Fruit fly (Drosophila melanogaster): Measurements from ENCODE around the gene CG33306.

Gene CG33306

dm6 chr2L:13802075-13802639 lies 41.4 kb downstream of the CG33306 start:
- TF ChIP-seq foxo (GFP tag; optimal IDR thresholded peaks at IDR 0.05) (no peak), rgr (GFP tag; optimal IDR thresholded peaks at IDR 0.05) (no peak), Dif (GFP tag; optimal IDR thresholded peaks at IDR 0.05; ENCODE audit: partially characterized antibody) (no peak)

dm6 chr2L:13801166-13801565 lies 42.4 kb downstream of the CG33306 start:
- TF ChIP-seq usp (GFP tag; optimal IDR thresholded peaks at IDR 0.05) (no peak), ey (GFP tag; optimal IDR thresholded peaks at IDR 0.05) (no peak), Abd-B (GFP tag; optimal IDR thresholded peaks at IDR 0.05) (no peak), CG9705 (GFP tag; optimal IDR thresholded peaks at IDR 0.05) (no peak), GATAd (GFP tag; optimal IDR thresholded peaks at IDR 0.05) (no peak), Mio (GFP tag; optimal IDR thresholded peaks at IDR 0.05) (no peak), Hr83 (GFP tag; optimal IDR thresholded peaks at IDR 0.05; ENCODE audit: poor library complexity, severe bottlenecking) (no peak), sage (GFP tag; optimal IDR thresholded peaks at IDR 0.05) (no peak), CrebA (GFP tag; optimal IDR thresholded peaks at IDR 0.05; ENCODE audit: borderline replicate concordance) (no peak), rgr (GFP tag; optimal IDR thresholded peaks at IDR 0.05) (no peak), woc (GFP tag; optimal IDR thresholded peaks at IDR 0.05) (no peak)

DNA sequence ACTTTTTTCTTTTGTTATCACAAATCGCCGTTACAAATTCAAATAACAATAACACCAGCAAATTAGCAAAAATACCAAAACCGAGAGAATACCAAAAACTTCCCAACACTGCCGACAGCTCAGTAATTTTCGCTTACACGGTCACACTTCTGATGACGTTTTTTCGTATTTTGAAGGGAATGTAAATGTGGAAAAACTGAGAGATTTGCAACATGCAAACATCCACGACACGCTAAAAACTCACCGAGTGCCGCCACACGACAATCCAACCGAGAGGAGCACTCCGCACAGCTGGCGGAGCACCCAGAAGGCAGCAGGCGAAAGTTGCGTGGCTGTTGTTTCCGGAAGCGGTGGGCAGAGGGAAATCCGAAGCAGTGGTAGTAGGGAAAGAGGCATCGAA lies 50.1 kb downstream of the CG33306 start, which contains the start of gene Sec71:
Gene Sec71, plus strand, starts transcription at position 117 of the 400 bp plus-strand sequence.
- TF ChIP-seq Rel (GFP tag; optimal IDR thresholded peaks at IDR 0.05) (no peak), Rel (tag; optimal IDR thresholded peaks at IDR 0.05) (peak; percentile 47), dsf (GFP tag; optimal IDR thresholded peaks at IDR 0.05; ENCODE audit: borderline replicate concordance) (no peak), dmrt93B (GFP tag; optimal IDR thresholded peaks at IDR 0.05) (no peak), usp (GFP tag; optimal IDR thresholded peaks at IDR 0.05) (no peak), CG32264 (GFP tag; optimal IDR thresholded peaks at IDR 0.05) (no peak)

All from whole organism, wandering third instar larva.